Fruit fly (Drosophila melanogaster) whole organism, embryonic: Measurements from ENCODE around the gene CG31204.
A peak's percentile ranks its signal among the peaks of the same experiment; 100 is the strongest.

Experiments used
- BtbVII ChIP-seq: fragments of 200-800 bp; sonication (Bioruptor generic); optimal IDR thresholded peaks from 3 replicates; lab custom pipeline; 2017; ENCODE audit warnings: missing biosample characterization, mild to moderate bottlenecking, missing genetic modification characterization
- CG11456 ChIP-seq: fragments of 200-800 bp; sonication (Bioruptor generic); IDR thresholded peaks from 3 replicates; pipeline ENCODE4 v1.3.6; 2022; ENCODE audit warnings: missing biosample characterization, missing genetic modification characterization
- CG11504 ChIP-seq: fragments of 200-800 bp; sonication (Bioruptor generic); optimal IDR thresholded peaks from 3 replicates; lab custom pipeline; 2019; ENCODE audit warnings: missing biosample characterization, mild to moderate bottlenecking, missing genetic modification characterization, moderate library complexity
- CG15479 ChIP-seq: fragments of 200-800 bp; sonication (Bioruptor generic); optimal IDR thresholded peaks from 3 replicates; lab custom pipeline; 2019; ENCODE audit warnings: missing biosample characterization, mild to moderate bottlenecking, missing genetic modification characterization, moderate library complexity
- CG15601 ChIP-seq: fragments of 200-800 bp; sonication (Bioruptor generic); optimal IDR thresholded peaks from 3 replicates; lab custom pipeline; 2019; ENCODE audit warnings: missing biosample characterization, mild to moderate bottlenecking, missing genetic modification characterization, moderate library complexity
- CG1647 ChIP-seq: fragments of 200-800 bp; sonication (Bioruptor generic); optimal IDR thresholded peaks from 3 replicates; lab custom pipeline; 2016; ENCODE audit warnings: missing biosample characterization, missing genetic modification characterization
- CG17829 ChIP-seq: fragments of 200-800 bp; optimal IDR thresholded peaks from 2 replicates; lab custom pipeline; 2019; ENCODE audit warnings: missing biosample characterization, mild to moderate bottlenecking, missing genetic modification characterization, moderate library complexity
- CG18262 ChIP-seq: fragments of 200-800 bp; optimal IDR thresholded peaks from 3 replicates; lab custom pipeline; 2019; ENCODE audit warnings: missing biosample characterization, mild to moderate bottlenecking, missing genetic modification characterization, moderate library complexity
- CG18599 ChIP-seq: fragments of 200-800 bp; sonication (Bioruptor generic); optimal IDR thresholded peaks from 3 replicates; lab custom pipeline; 2017; ENCODE audit warnings: missing biosample characterization, missing genetic modification characterization, mild to moderate bottlenecking, moderate library complexity, missing genetic modification reagents
- CG18764 ChIP-seq: fragments of 200-800 bp; sonication (Bioruptor generic); optimal IDR thresholded peaks from 3 replicates; lab custom pipeline; 2016; ENCODE audit warnings: missing biosample characterization, missing genetic modification characterization
- CG2889 ChIP-seq: fragments of 200-800 bp; sonication (Bioruptor generic); IDR thresholded peaks from 3 replicates; pipeline ENCODE4 v1.3.6; 2022; ENCODE audit warnings: missing biosample characterization, missing genetic modification characterization
- CG30403 ChIP-seq: fragments of 200-800 bp; sonication (Bioruptor generic); optimal IDR thresholded peaks from 3 replicates; lab custom pipeline; 2016; ENCODE audit warnings: missing biosample characterization, missing genetic modification characterization
- CG3838 ChIP-seq: fragments of 200-800 bp; sonication (Bioruptor generic); optimal IDR thresholded peaks from 3 replicates; lab custom pipeline; 2016; ENCODE audit warnings: missing biosample characterization, missing genetic modification characterization
- CG5245 ChIP-seq: fragments of 200-800 bp; sonication (Bioruptor generic); optimal IDR thresholded peaks from 3 replicates; lab custom pipeline; 2016; ENCODE audit warnings: missing biosample characterization, missing genetic modification characterization
- CG7556 ChIP-seq: fragments of 200-800 bp; sonication (Bioruptor generic); optimal IDR thresholded peaks from 2 replicates; lab custom pipeline; 2017; ENCODE audit warnings: missing biosample characterization, mild to moderate bottlenecking, missing genetic modification characterization
- CG7839 ChIP-seq: fragments of 200-800 bp; sonication (Bioruptor generic); optimal IDR thresholded peaks from 3 replicates; lab custom pipeline; 2018; ENCODE audit warnings: missing biosample characterization, mild to moderate bottlenecking, missing genetic modification characterization, moderate library complexity
- CG8281 ChIP-seq: fragments of 200-800 bp; sonication (Bioruptor generic); optimal IDR thresholded peaks from 2 replicates; lab custom pipeline; 2018; ENCODE audit warnings: missing biosample characterization, mild to moderate bottlenecking, missing genetic modification characterization, moderate library complexity
- CG8388 ChIP-seq: fragments of 200-800 bp; sonication (Bioruptor generic); optimal IDR thresholded peaks from 2 replicates; lab custom pipeline; 2019; ENCODE audit warnings: missing biosample characterization, mild to moderate bottlenecking, missing genetic modification characterization, moderate library complexity
- CG9215 ChIP-seq: fragments of 200-800 bp; sonication (Bioruptor generic); IDR thresholded peaks from 2 replicates; pipeline ENCODE4 v1.3.6; 2022; ENCODE audit warnings: missing biosample characterization, missing genetic modification characterization
- CG9437 ChIP-seq: fragments of 200-800 bp; sonication (Bioruptor generic); optimal IDR thresholded peaks from 2 replicates; lab custom pipeline; 2018; ENCODE audit warnings: missing biosample characterization, mild to moderate bottlenecking, missing genetic modification characterization
- Chrac-16 ChIP-seq: fragments of 200-800 bp; sonication (Bioruptor generic); optimal IDR thresholded peaks from 3 replicates; lab custom pipeline; 2016; ENCODE audit warnings: missing biosample characterization, missing genetic modification characterization
- Ets65A ChIP-seq: fragments of 200-800 bp; sonication (Bioruptor generic); peaks from one replicate; lab custom pipeline; 2016; ENCODE audit warnings: missing biosample characterization, missing genetic modification characterization
- Hr39 ChIP-seq: fragments of >200 bp; optimal IDR thresholded peaks from 2 replicates; lab custom pipeline; 2017
- Hr78 ChIP-seq, 2 experiments: fragments of 200-800 bp in 1 of 2; fragments of >200 bp in 1 of 2; sonication (Bioruptor generic) in 1 of 2; optimal IDR thresholded peaks; 2 replicates each; lab custom pipeline; 2017 to 2019; ENCODE audit warnings: missing biosample characterization in 2 of 2, missing genetic modification characterization in 2 of 2, mild to moderate bottlenecking in 1 of 2, moderate library complexity in 1 of 2
- Lim3 ChIP-seq: fragments of 200-800 bp; sonication (Bioruptor generic); IDR thresholded peaks from 2 replicates; pipeline ENCODE4 v1.3.6; 2022; ENCODE audit warnings: missing biosample characterization, missing genetic modification characterization
- Meics ChIP-seq: fragments of 200-800 bp; sonication (Bioruptor generic); optimal IDR thresholded peaks from 2 replicates; lab custom pipeline; 2017; ENCODE audit warnings: missing biosample characterization, mild to moderate bottlenecking, missing genetic modification characterization
- Oaz ChIP-seq: fragments of 200-800 bp; sonication (Bioruptor generic); IDR thresholded peaks from 2 replicates; pipeline ENCODE4 v1.3.6; 2022; ENCODE audit warnings: missing biosample characterization, missing genetic modification characterization
- Rfx ChIP-seq: fragments of 200-800 bp; sonication (Bioruptor generic); IDR thresholded peaks from 2 replicates; pipeline ENCODE4 v1.3.6; 2022; ENCODE audit warnings: missing biosample characterization, missing genetic modification characterization
- al ChIP-seq: fragments of 200-800 bp; sonication (Bioruptor generic); IDR thresholded peaks from 2 replicates; pipeline ENCODE4 v1.3.6; 2022; ENCODE audit warnings: missing biosample characterization, missing genetic modification characterization
- ato ChIP-seq: fragments of 200-800 bp; sonication (Bioruptor generic); IDR thresholded peaks from 2 replicates; pipeline ENCODE4 v1.3.6; 2022; ENCODE audit warnings: missing biosample characterization, missing genetic modification characterization; ENCODE audit not compliant: partially characterized antibody
- cg ChIP-seq: fragments of 200-800 bp; sonication (Bioruptor generic); optimal IDR thresholded peaks from 3 replicates; lab custom pipeline; 2019; ENCODE audit warnings: missing biosample characterization, mild to moderate bottlenecking, missing genetic modification characterization, moderate library complexity
- dm ChIP-seq: fragments of 200-800 bp; sonication (Bioruptor generic); optimal IDR thresholded peaks from 3 replicates; lab custom pipeline; 2016; ENCODE audit warnings: missing biosample characterization, missing genetic modification characterization
- esg ChIP-seq: fragments of 200-800 bp; sonication (Bioruptor generic); conservative IDR thresholded peaks from 2 replicates; pipeline ENCODE4 v1.3.6; 2022; ENCODE audit warnings: missing biosample characterization, missing genetic modification characterization
- exex ChIP-seq: fragments of 200-800 bp; sonication (Bioruptor generic); optimal IDR thresholded peaks from 4 replicates; lab custom pipeline; 2018; ENCODE audit warnings: missing biosample characterization, mild to moderate bottlenecking, missing genetic modification characterization, moderate library complexity
- fd64A ChIP-seq: fragments of 200-800 bp; sonication (Bioruptor generic); optimal IDR thresholded peaks from 3 replicates; lab custom pipeline; 2018; ENCODE audit warnings: missing biosample characterization, mild to moderate bottlenecking, missing genetic modification characterization
- fru ChIP-seq: fragments of >200 bp; optimal IDR thresholded peaks from 2 replicates; lab custom pipeline; 2017
- her ChIP-seq: fragments of 200-800 bp; sonication (Bioruptor generic); optimal IDR thresholded peaks from 2 replicates; lab custom pipeline; 2016; ENCODE audit warnings: missing biosample characterization, missing genetic modification characterization
- hth ChIP-seq: fragments of >200 bp; optimal IDR thresholded peaks from 2 replicates; lab custom pipeline; 2017; ENCODE audit warnings: inconsistent platforms
- ind ChIP-seq: fragments of 200-800 bp; sonication (Bioruptor generic); optimal IDR thresholded peaks from 3 replicates; lab custom pipeline; 2016; ENCODE audit warnings: missing biosample characterization, missing genetic modification characterization
- lmd ChIP-seq: fragments of 200-800 bp; sonication (Bioruptor generic); IDR thresholded peaks from 2 replicates; pipeline ENCODE4 v1.3.6; 2022; ENCODE audit warnings: missing biosample characterization, missing genetic modification characterization
- lov ChIP-seq, 2 experiments: fragments of 200-800 bp in 1 of 2; fragments of >200 bp in 1 of 2; sonication (Bioruptor generic) in 1 of 2; IDR thresholded peaks in 1 of 2; optimal IDR thresholded peaks in 1 of 2; 2 replicates in 1 of 2; 3 replicates in 1 of 2; pipeline versions ENCODE4 v1.3.6 to Lab custom; 2017 to 2022; ENCODE audit warnings: missing biosample characterization in 1 of 2, missing genetic modification characterization in 1 of 2
- mam ChIP-seq: fragments of 200-800 bp; sonication (Bioruptor generic); optimal IDR thresholded peaks from 3 replicates; lab custom pipeline; 2016; ENCODE audit warnings: missing biosample characterization, missing genetic modification characterization
- onecut ChIP-seq: fragments of 200-800 bp; sonication (Bioruptor generic); IDR thresholded peaks from 2 replicates; pipeline ENCODE4 v1.3.6; 2022; ENCODE audit warnings: missing biosample characterization, missing genetic modification characterization
- pho ChIP-seq: fragments of 200-800 bp; sonication (Bioruptor generic); optimal IDR thresholded peaks from 2 replicates; lab custom pipeline; 2016; ENCODE audit warnings: missing biosample characterization, missing genetic modification characterization
- sd ChIP-seq: fragments of 200-800 bp; sonication (Bioruptor generic); optimal IDR thresholded peaks from 3 replicates; lab custom pipeline; 2018; ENCODE audit warnings: missing biosample characterization, mild to moderate bottlenecking, missing genetic modification characterization, moderate library complexity
- sim ChIP-seq: fragments of 200-800 bp; sonication (Bioruptor generic); IDR thresholded peaks from 2 replicates; pipeline ENCODE4 v1.3.6; 2022; ENCODE audit warnings: missing biosample characterization, missing genetic modification characterization
- trem ChIP-seq: fragments of 200-800 bp; optimal IDR thresholded peaks from 3 replicates; lab custom pipeline; 2019; ENCODE audit warnings: missing biosample characterization, mild to moderate bottlenecking, missing genetic modification characterization, moderate library complexity
- tup ChIP-seq: fragments of 200-800 bp; sonication (Bioruptor generic); optimal IDR thresholded peaks from 2 replicates; lab custom pipeline; 2016; ENCODE audit warnings: missing biosample characterization, mild to moderate bottlenecking, missing genetic modification characterization, moderate library complexity
- twi ChIP-seq: fragments of 200-800 bp; optimal IDR thresholded peaks from 2 replicates; lab custom pipeline; 2019; ENCODE audit warnings: missing biosample characterization, mild to moderate bottlenecking, missing genetic modification characterization, moderate library complexity
- vnd ChIP-seq: fragments of 200-800 bp; sonication (Bioruptor generic); IDR thresholded peaks from 3 replicates; pipeline ENCODE4 v1.3.6; 2022; ENCODE audit warnings: missing biosample characterization, missing genetic modification characterization; ENCODE audit not compliant: partially characterized antibody
- zen ChIP-seq: fragments of 200-800 bp; sonication (Bioruptor generic); optimal IDR thresholded peaks from 3 replicates; lab custom pipeline; 2018; ENCODE audit warnings: missing biosample characterization, mild to moderate bottlenecking, missing genetic modification characterization, moderate library complexity

The CG31204 gene

dm6 chr3R:31395222-31395831, 2.0 kb upstream of the CG31204 start, which contains the start of the genes Ugt35D1 and Gcn2 (continued):
- TF ChIP-seq lmd (GFP tag; lab: Robert Waterston, UW) (no peak), CG1647 (peak; percentile 51), CG9215 (GFP tag; lab: Robert Waterston, UW) (no peak), tup (peak; percentile 22), sd (tag; lab: Kevin White, UChicago) (no peak), CG15601 (tag; lab: Kevin White, UChicago) (peak; percentile 62), fd64A (GFP tag; lab: Kevin White, UChicago) (peak; percentile 87), ato (GFP tag; lab: Robert Waterston, UW) (no peak), Meics (GFP tag; lab: Kevin White, UChicago) (no peak), CG15479 (GFP tag; lab: Kevin White, UChicago) (peak; percentile 43), pho (GFP tag; lab: Kevin White, UChicago) (no peak), CG7839 (tag; lab: Kevin White, UChicago) (no peak), CG30403 (no peak), her (GFP tag; lab: Kevin White, UChicago) (no peak), Lim3 (GFP tag; lab: Robert Waterston, UW) (no peak), ind (GFP tag; lab: Kevin White, UChicago) (no peak), hth (no peak), mam (no peak), CG17829 (tag; lab: Kevin White, UChicago) (no peak), cg (GFP tag; lab: Kevin White, UChicago) (no peak), vnd (peak; percentile 50; the same call in 2 of the 3 replicates), Rfx (GFP tag; lab: Robert Waterston, UW) (peak; percentile 42; the same call in 1 of the 2 replicates), CG7556 (GFP tag; lab: Kevin White, UChicago) (no peak), zen (tag; lab: Kevin White, UChicago) (no peak), CG8281 (no peak), al (GFP tag; lab: Robert Waterston, UW) (no peak), CG11456 (GFP tag; lab: Robert Waterston, UW) (no peak), esg (GFP tag; lab: Robert Waterston, UW) (no peak), Hr39 (lab: Kevin White, UChicago) (no peak), CG3838 (GFP tag; lab: Kevin White, UChicago) (peak; percentile 21), exex (tag; lab: Kevin White, UChicago) (no peak), CG18262 (tag; lab: Kevin White, UChicago) (peak; percentile 40), lov (optimal IDR thresholded peaks at IDR 0.05; lab: Kevin White, UChicago) (no peak), lov (GFP tag; IDR thresholded peaks at IDR 0.05; lab: Robert Waterston, UW) (peak; percentile 71; the same call in 1 of the 3 replicates), Hr78 (GFP tag; optimal IDR thresholded peaks at IDR 0.05; lab: Kevin White, UChicago) (no peak), CG8388 (GFP tag; lab: Kevin White, UChicago) (no peak), twi (no peak), dm (GFP tag; lab: Kevin White, UChicago) (no peak), Chrac-16 (GFP tag; lab: Kevin White, UChicago) (no peak), CG2889 (GFP tag; lab: Robert Waterston, UW) (no peak), fru (lab: Kevin White, UChicago) (no peak), BtbVII (GFP tag; lab: Kevin White, UChicago) (no peak), CG9437 (GFP tag; lab: Kevin White, UChicago) (no peak), sim (peak; percentile 74), trem (tag; lab: Kevin White, UChicago) (peak; percentile 24), Ets65A (no peak), Oaz (GFP tag; lab: Robert Waterston, UW) (no peak), CG18764 (peak; percentile 46), CG5245 (GFP tag; lab: Kevin White, UChicago) (peak; percentile 31), onecut (no peak; the same call in none of the 2 replicates), CG11504 (tag; lab: Kevin White, UChicago) (no peak), CG18599 (GFP tag; lab: Kevin White, UChicago) (peak; percentile 1)
